Worm (Caenorhabditis elegans) whole organism, midembryonic: ENCODE data around the gene srd-46.

Experiments
- T22C8.4 ChIP-seq: fragments of 200-800 bp; sonication (Bioruptor generic); IDR thresholded peaks from 2 replicates; pipeline ENCODE4 v1.3.6; 2022; ENCODE audit warnings: missing genetic modification characterization, missing compliant biosample characterization
- cog-1 ChIP-seq: sonication (generic microtip); optimal IDR thresholded peaks from 2 replicates; lab custom pipeline; 2016; ENCODE audit warnings: missing genetic modification characterization, missing compliant biosample characterization
- flt-1 ChIP-seq: fragments of 200-800 bp; sonication (Bioruptor generic); IDR thresholded peaks from 2 replicates; pipeline ENCODE4 v1.3.6; 2022; ENCODE audit warnings: missing genetic modification characterization, missing compliant biosample characterization
- klf-2 ChIP-seq: fragments of 200-800 bp; sonication (Bioruptor generic); conservative IDR thresholded peaks from 2 replicates; pipeline ENCODE4 v1.3.6; 2022; ENCODE audit warnings: missing genetic modification reagents, missing genetic modification characterization, missing compliant biosample characterization
- med-1 ChIP-seq: sonication (generic microtip); optimal IDR thresholded peaks from 2 replicates; lab custom pipeline; 2017; ENCODE audit warnings: missing genetic modification characterization, mild to moderate bottlenecking, missing compliant biosample characterization, antibody characterized with exemption, missing genetic modification reagents; ENCODE audit not compliant: insufficient read depth
- ref-1 ChIP-seq: fragments of 200-800 bp; sonication (Bioruptor generic); conservative IDR thresholded peaks from 2 replicates; pipeline ENCODE4 v1.3.6; 2022; ENCODE audit warnings: missing genetic modification reagents, missing genetic modification characterization, missing compliant biosample characterization
- tab-1 ChIP-seq: fragments of 200-800 bp; sonication (Bioruptor generic); IDR thresholded peaks from 2 replicates; pipeline ENCODE4 v1.3.6; 2022; ENCODE audit warnings: missing genetic modification characterization, missing compliant biosample characterization
- ztf-23 ChIP-seq: fragments of 200-800 bp; sonication (Bioruptor generic); IDR thresholded peaks from 2 replicates; pipeline ENCODE4 v1.3.6; 2022; ENCODE audit warnings: missing genetic modification reagents, missing genetic modification characterization, missing compliant biosample characterization
- ztf-29 ChIP-seq: fragments of 200-800 bp; sonication (Bioruptor generic); IDR thresholded peaks from 2 replicates; pipeline ENCODE4 v1.3.6; 2022; ENCODE audit warnings: missing genetic modification reagents, missing genetic modification characterization, missing compliant biosample characterization

srd-46 gene

ce11 chrX:12346729-12347128 lies 14.8 kb downstream of the srd-46 start, which contains the start of gene F42F12.11:
F42F12.11 (plus strand) TSS chrX:12347029.
- TF ChIP-seq cog-1 (tag; lab: Kevin White, UChicago) (no peak), ref-1 (no peak)

- TF ChIP-seq klf-2 (GFP tag; lab: Robert Waterston, UW) (no peak; the same call in 1 of the 2 replicates), flt-1 (GFP tag; lab: Robert Waterston, UW) (no peak), ref-1 (0 out of 2 replicates have a peak, but pooled peaks have one; percentile 21), T22C8.4 (0 out of 2 replicates have a peak, but pooled peaks have one; percentile 19), med-1 (no peak), tab-1 (GFP tag; lab: Robert Waterston, UW) (peak; percentile 73; the same call in 1 of the 2 replicates), ztf-29 (0 out of 2 replicates have a peak, but pooled peaks have one; percentile 31), ztf-23 (GFP tag; lab: Robert Waterston, UW) (0 out of 2 replicates have a peak, but pooled peaks have one; percentile 7), cog-1 (tag; lab: Kevin White, UChicago) (no peak)
Observed at ce11 chrX:12347822-12348221, 15.9 kb downstream of the srd-46 start.

- no peak for TF ChIP-seq ztf-29
Observed at ce11 chrX:12348329-12348728, 16.4 kb downstream of the srd-46 start, which contains the start of gene F42F12.14. F42F12.14 (plus strand) TSS chrX:12348629.

- TF ChIP-seq klf-2 (GFP tag; lab: Robert Waterston, UW) (no peak), tab-1 (GFP tag; lab: Robert Waterston, UW) (no peak), ztf-29 (no peak)
Observed at ce11 chrX:12350207-12350606, 18.3 kb downstream of the srd-46 start, which contains the start of gene F42F12.3. F42F12.3 (plus strand) TSS chrX:12350578.

ce11 chrX:12352872-12353271 lies 21.0 kb downstream of the srd-46 start, which contains the start of gene F42F12.4:
F42F12.4 (minus strand) TSS chrX:12352947.
- TF ChIP-seq flt-1 (GFP tag; lab: Robert Waterston, UW) = no peak
- no peak for TF ChIP-seq ref-1
- no peak for TF ChIP-seq ztf-29
- TF ChIP-seq klf-2 (GFP tag; lab: Robert Waterston, UW) = no peak
- TF ChIP-seq T22C8.4 = no peak
- TF ChIP-seq ztf-23 (GFP tag; lab: Robert Waterston, UW) = no peak
- no peak for TF ChIP-seq tab-1 (GFP tag; lab: Robert Waterston, UW)
- no peak for TF ChIP-seq med-1
- no peak for TF ChIP-seq cog-1 (tag; lab: Kevin White, UChicago)

ce11 chrX:12356581-12356980 lies 24.7 kb downstream of the srd-46 start, which contains the start of gene nspc-12:
nspc-12 (minus strand) TSS chrX:12356681.
- TF ChIP-seq ztf-29 (no peak), ztf-23 (GFP tag; lab: Robert Waterston, UW) (no peak), flt-1 (GFP tag; lab: Robert Waterston, UW) (no peak), T22C8.4 (no peak), ref-1 (no peak), klf-2 (GFP tag; lab: Robert Waterston, UW) (no peak), tab-1 (GFP tag; lab: Robert Waterston, UW) (no peak), cog-1 (tag; lab: Kevin White, UChicago) (no peak)

- TF ChIP-seq ztf-23 (GFP tag; lab: Robert Waterston, UW) = no peak
- no peak for TF ChIP-seq med-1
Observed at ce11 chrX:12357127-12357526, 25.2 kb downstream of the srd-46 start, which contains the start of gene nspc-13. nspc-13 (plus strand) TSS chrX:12357427.

- TF ChIP-seq cog-1 (tag; lab: Kevin White, UChicago) (no peak), T22C8.4 (no peak), ref-1 (no peak), flt-1 (GFP tag; lab: Robert Waterston, UW) (no peak), med-1 (no peak), ztf-23 (GFP tag; lab: Robert Waterston, UW) (no peak), ztf-29 (no peak), klf-2 (GFP tag; lab: Robert Waterston, UW) (no peak), tab-1 (GFP tag; lab: Robert Waterston, UW) (no peak)
Observed at ce11 chrX:12358957-12359356, 27.1 kb downstream of the srd-46 start, which contains the start of gene nspc-14. nspc-14 (minus strand) TSS chrX:12359057.

- no peak for TF ChIP-seq ref-1
- TF ChIP-seq ztf-23 (GFP tag; lab: Robert Waterston, UW) = no peak
- TF ChIP-seq med-1 = no peak
- no peak for TF ChIP-seq T22C8.4
- TF ChIP-seq tab-1 (GFP tag; lab: Robert Waterston, UW) = no peak
- no peak for TF ChIP-seq flt-1 (GFP tag; lab: Robert Waterston, UW)
Observed at ce11 chrX:12360444-12360843, 28.5 kb downstream of the srd-46 start, which contains the start of the genes nspc-15 and F19H6.6. nspc-15 (plus strand) TSS chrX:12360744. F19H6.6 (plus strand) TSS chrX:12360827.

ce11 chrX:12362951-12363486 lies 31.1 kb downstream of the srd-46 start:
- peak; percentile 87 for TF ChIP-seq cog-1 (tag; lab: Kevin White, UChicago)
- peak; percentile 12 for TF ChIP-seq med-1
- peak; percentile 91 for TF ChIP-seq T22C8.4
- TF ChIP-seq ztf-29 = no peak
- TF ChIP-seq ztf-23 (GFP tag; lab: Robert Waterston, UW) = 0 out of 2 replicates have a peak, but pooled peaks have one; percentile 35
- no peak for TF ChIP-seq tab-1 (GFP tag; lab: Robert Waterston, UW)
- peak; percentile 44; the same call in 1 of the 2 replicates for TF ChIP-seq klf-2 (GFP tag; lab: Robert Waterston, UW)
- TF ChIP-seq ref-1 = no peak
- no peak for TF ChIP-seq flt-1 (GFP tag; lab: Robert Waterston, UW)

- TF ChIP-seq T22C8.4 (no peak), ztf-29 (no peak)
Observed at ce11 chrX:12364804-12365203, 32.9 kb downstream of the srd-46 start, which contains the start of gene F19H6.5. F19H6.5 (minus strand) TSS chrX:12364904.
